Worm (Caenorhabditis elegans) whole organism, L2 larva: ENCODE data around the gene srt-69.

Experiments used
- ama-1 ChIP-seq: fragments of 150-350 bp; optimal IDR thresholded peaks from 2 replicates; lab custom pipeline; 2018; ENCODE audit warnings: inconsistent platforms
- dmd-4 ChIP-seq: sonication (generic microtip); optimal IDR thresholded peaks from 2 replicates; lab custom pipeline; 2017; ENCODE audit warnings: missing biosample characterization, missing genetic modification characterization
- elt-3 ChIP-seq: sonication (generic microtip); optimal IDR thresholded peaks from 2 replicates; lab custom pipeline; 2017; ENCODE audit warnings: missing biosample characterization, missing genetic modification characterization
- nhr-21 ChIP-seq: fragments of 150-350 bp; optimal IDR thresholded peaks from 2 replicates; lab custom pipeline; 2014; ENCODE audit warnings: missing biosample characterization, missing genetic modification characterization
- nhr-237 ChIP-seq: fragments of 150-350 bp; optimal IDR thresholded peaks from 2 replicates; lab custom pipeline; 2014; ENCODE audit warnings: missing biosample characterization, missing genetic modification characterization

- TF ChIP-seq ama-1 (lab: Kevin White, UChicago) (no peak), dmd-4 (tag; lab: Kevin White, UChicago) (no peak), nhr-237 (tag; lab: Kevin White, UChicago) (no peak), nhr-21 (tag; lab: Kevin White, UChicago) (no peak), elt-3 (tag; lab: Kevin White, UChicago) (no peak)
These were observed 28.4 kb downstream of the srt-69 start, which contains the start of gene cest-35.2 for ce11 chrV:5237116-5237515.
